Fruit fly (Drosophila melanogaster) whole organism, wandering third instar larva: ENCODE results near the gene Ndc1.

Experiments
- Abd-B ChIP-seq: fragments of >200 bp; optimal IDR thresholded peaks from 2 replicates; lab custom pipeline; 2017; ENCODE audit warnings: missing biosample characterization, missing genetic modification characterization
- Dfd ChIP-seq: fragments of >200 bp; optimal IDR thresholded peaks from 2 replicates; lab custom pipeline; 2017; ENCODE audit warnings: missing biosample characterization, missing genetic modification characterization
- GATAd ChIP-seq: sonication (Bioruptor generic); optimal IDR thresholded peaks from 2 replicates; lab custom pipeline; 2016; ENCODE audit warnings: missing biosample characterization, missing genetic modification characterization
- OdsH ChIP-seq: fragments of 200-800 bp; sonication (Bioruptor generic); optimal IDR thresholded peaks from 2 replicates; lab custom pipeline; 2016; ENCODE audit warnings: missing biosample characterization, mild to moderate bottlenecking, missing genetic modification characterization
- dmrt93B ChIP-seq: fragments of 200-800 bp; sonication (Bioruptor generic); optimal IDR thresholded peaks from 2 replicates; lab custom pipeline; 2018; ENCODE audit warnings: missing biosample characterization, mild to moderate bottlenecking, missing genetic modification characterization
- jim ChIP-seq: fragments of 175-275, 200-325 bp; sonication (Bioruptor generic); optimal IDR thresholded peaks from 2 replicates; lab custom pipeline; 2016; ENCODE audit warnings: missing biosample characterization, mild to moderate bottlenecking, missing genetic modification characterization
- psq ChIP-seq: fragments of 200-800 bp; sonication (Bioruptor generic); optimal IDR thresholded peaks from 3 replicates; lab custom pipeline; 2017; ENCODE audit warnings: missing biosample characterization, mild to moderate bottlenecking, missing genetic modification characterization, moderate library complexity
- woc ChIP-seq: sonication (Bioruptor generic); optimal IDR thresholded peaks from 2 replicates; lab custom pipeline; 2016; ENCODE audit warnings: missing biosample characterization, mild to moderate bottlenecking, missing genetic modification characterization

- peak; percentile 63 for TF ChIP-seq GATAd (GFP tag; lab: Kevin White, UChicago)
- TF ChIP-seq Dfd: no peak
- TF ChIP-seq Abd-B: no peak
- peak; percentile 35 for TF ChIP-seq jim
- TF ChIP-seq OdsH (GFP tag; lab: Kevin White, UChicago): peak; percentile 96
- peak; percentile 79 for TF ChIP-seq dmrt93B
- TF ChIP-seq psq: peak; percentile 89
- peak; percentile 82 for TF ChIP-seq woc (GFP tag; lab: Kevin White, UChicago)
Observed at dm6 chr3R:23933684-23934575, 9.7 kb downstream of the Ndc1 start, which contains the start of gene CG5854.
